Worm (Caenorhabditis elegans) whole organism, L4 larva: ENCODE measurements around the gene C30F2.2.

ENCODE experiments used
- R02D3.7 ChIP-seq: fragments of 150-350 bp; sonication (generic microtip); optimal IDR thresholded peaks from 3 replicates; lab custom pipeline; 2014; ENCODE audit warnings: missing biosample characterization, missing genetic modification characterization
- ceh-20 ChIP-seq: fragments of 200-800 bp; sonication (Bioruptor generic); IDR thresholded peaks from 2 replicates; pipeline ENCODE4 v1.3.6; 2022; ENCODE audit warnings: missing genetic modification reagents, missing genetic modification characterization, missing compliant biosample characterization
- ceh-32 ChIP-seq: sonication (generic microtip); optimal IDR thresholded peaks from 2 replicates; lab custom pipeline; 2016; ENCODE audit warnings: mild to moderate bottlenecking, missing genetic modification characterization, missing compliant biosample characterization; ENCODE audit not compliant: poor library complexity
- ceh-82 ChIP-seq: sonication (generic microtip); optimal IDR thresholded peaks from 2 replicates; lab custom pipeline; 2017; ENCODE audit warnings: missing biosample characterization, missing genetic modification characterization
- ces-1 ChIP-seq: fragments of 150-350 bp; sonication (generic microtip); optimal IDR thresholded peaks from 4 replicates; lab custom pipeline; 2014; ENCODE audit warnings: missing biosample characterization, missing genetic modification reagents, missing genetic modification characterization
- dmd-9 ChIP-seq: fragments of 200-800 bp; sonication (Bioruptor generic); IDR thresholded peaks from 2 replicates; pipeline ENCODE4 v1.3.6; 2022; ENCODE audit warnings: missing genetic modification reagents, missing genetic modification characterization, missing compliant biosample characterization
- duxl-1 ChIP-seq: sonication (generic microtip); optimal IDR thresholded peaks from 2 replicates; lab custom pipeline; 2016; ENCODE audit warnings: mild to moderate bottlenecking, missing genetic modification characterization, moderate library complexity, missing compliant biosample characterization; ENCODE audit not compliant: poor library complexity
- fos-1 ChIP-seq: fragments of 150-350 bp; optimal IDR thresholded peaks from 2 replicates; lab custom pipeline; 2014; ENCODE audit warnings: missing biosample characterization, missing genetic modification characterization
- nhr-48 ChIP-seq: sonication (generic microtip); optimal IDR thresholded peaks from 2 replicates; lab custom pipeline; 2016; ENCODE audit warnings: mild to moderate bottlenecking, missing genetic modification characterization, missing compliant biosample characterization
- nhr-77 ChIP-seq: fragments of 150-350 bp; optimal IDR thresholded peaks from 2 replicates; lab custom pipeline; 2014; ENCODE audit warnings: missing biosample characterization, missing genetic modification characterization
- set-16 ChIP-seq: fragments of 200-800 bp; sonication (Bioruptor generic); IDR thresholded peaks from 2 replicates; pipeline ENCODE4 v1.3.6; 2022; ENCODE audit warnings: missing genetic modification reagents, missing genetic modification characterization, missing compliant biosample characterization
- snpc-1.2 ChIP-seq: fragments of 200-800 bp; sonication (Bioruptor generic); IDR thresholded peaks from 2 replicates; pipeline ENCODE4 v1.3.6; 2022; ENCODE audit warnings: missing genetic modification reagents, missing genetic modification characterization, missing compliant biosample characterization

Gene C30F2.2

ce11 chrX:16030506-16030905, 54.5 kb downstream of the C30F2.2 start, which contains the start of gene mboa-1:
mboa-1 (plus strand) TSS chrX:16030806.
- TF ChIP-seq duxl-1 (tag; lab: Kevin White, UChicago) = no peak
- no peak for TF ChIP-seq ceh-20 (GFP tag; lab: Robert Waterston, UW)
- TF ChIP-seq fos-1 (tag; lab: Kevin White, UChicago) = no peak
- no peak for TF ChIP-seq ceh-32 (tag; lab: Kevin White, UChicago)
- no peak for TF ChIP-seq nhr-48 (tag; lab: Kevin White, UChicago)
- TF ChIP-seq ces-1 (GFP tag; lab: Kevin White, UChicago) = no peak
- TF ChIP-seq R02D3.7 (tag; lab: Kevin White, UChicago) = no peak

- TF ChIP-seq ceh-82 (tag; lab: Kevin White, UChicago) (no peak), set-16 (peak; percentile 78), dmd-9 (GFP tag; lab: Robert Waterston, UW) (no peak), snpc-1.2 (GFP tag; lab: Robert Waterston, UW) (no peak), nhr-77 (tag; lab: Kevin White, UChicago) (no peak)
These were observed 56.0 kb downstream of the C30F2.2 start for ce11 chrX:16028980-16029379.
